Fruit fly (Drosophila melanogaster) whole organism, embryonic: ENCODE measurements around the gene dUTPase.

Source experiments
- Adf1 ChIP-seq: fragments of 200-800 bp; sonication (Bioruptor generic); IDR thresholded peaks from 2 replicates; pipeline ENCODE4 v1.3.6; 2022; ENCODE audit warnings: missing biosample characterization, missing genetic modification characterization
- Antp ChIP-seq: fragments of 200-800 bp; sonication (Bioruptor generic); optimal IDR thresholded peaks from 3 replicates; lab custom pipeline; 2016; ENCODE audit warnings: missing biosample characterization, missing genetic modification characterization
- Atf3 ChIP-seq: fragments of 200-800 bp; sonication (Bioruptor generic); optimal IDR thresholded peaks from 3 replicates; lab custom pipeline; 2016; ENCODE audit warnings: missing biosample characterization, missing genetic modification characterization
- Atf6 ChIP-seq: fragments of 200-800 bp; sonication (Bioruptor generic); IDR thresholded peaks from 2 replicates; pipeline ENCODE4 v1.3.6; 2022; ENCODE audit warnings: missing biosample characterization, missing genetic modification characterization
- CG10274 ChIP-seq: fragments of 200-800 bp; sonication (Bioruptor generic); optimal IDR thresholded peaks from 3 replicates; lab custom pipeline; 2017; ENCODE audit warnings: missing biosample characterization, mild to moderate bottlenecking, missing genetic modification characterization
- CG11696 ChIP-seq: fragments of 200-800 bp; sonication (Bioruptor generic); IDR thresholded peaks from 2 replicates; pipeline ENCODE4 v1.3.6; 2022; ENCODE audit warnings: missing biosample characterization, missing genetic modification characterization
- CG1233 ChIP-seq: fragments of 200-800 bp; sonication (Bioruptor generic); optimal IDR thresholded peaks from 4 replicates; lab custom pipeline; 2018; ENCODE audit warnings: missing biosample characterization, mild to moderate bottlenecking, missing genetic modification characterization
- CG14710 ChIP-seq: fragments of 200-800 bp; sonication (Bioruptor generic); optimal IDR thresholded peaks from 3 replicates; lab custom pipeline; 2019; ENCODE audit warnings: missing biosample characterization, mild to moderate bottlenecking, missing genetic modification characterization, moderate library complexity
- CG15073 ChIP-seq: fragments of 200-800 bp; sonication (Bioruptor generic); optimal IDR thresholded peaks from 2 replicates; lab custom pipeline; 2016; ENCODE audit warnings: missing biosample characterization, missing genetic modification characterization
- CG1647 ChIP-seq: fragments of 200-800 bp; sonication (Bioruptor generic); optimal IDR thresholded peaks from 3 replicates; lab custom pipeline; 2016; ENCODE audit warnings: missing biosample characterization, missing genetic modification characterization
- CG17361 ChIP-seq: fragments of 200-800 bp; sonication (Bioruptor generic); IDR thresholded peaks from 3 replicates; pipeline ENCODE4 v1.3.6; 2022; ENCODE audit warnings: missing biosample characterization, missing genetic modification characterization
- CG30431 ChIP-seq: fragments of 200-800 bp; sonication (Bioruptor generic); optimal IDR thresholded peaks from 2 replicates; lab custom pipeline; 2017; ENCODE audit warnings: missing biosample characterization, missing genetic modification characterization
- CG4424 ChIP-seq: fragments of 200-800 bp; sonication (Bioruptor generic); optimal IDR thresholded peaks from 3 replicates; lab custom pipeline; 2016; ENCODE audit warnings: missing biosample characterization, missing genetic modification characterization
- CG4730 ChIP-seq: fragments of 200-800 bp; sonication (Bioruptor generic); IDR thresholded peaks from 2 replicates; pipeline ENCODE4 v1.3.6; 2022; ENCODE audit warnings: missing biosample characterization, missing genetic modification characterization
- CG5245 ChIP-seq: fragments of 200-800 bp; sonication (Bioruptor generic); optimal IDR thresholded peaks from 3 replicates; lab custom pipeline; 2016; ENCODE audit warnings: missing biosample characterization, missing genetic modification characterization
- CG7963 ChIP-seq: fragments of 200-800 bp; sonication (Bioruptor generic); IDR thresholded peaks from 3 replicates; pipeline ENCODE4 v1.3.6; 2022; ENCODE audit warnings: missing biosample characterization, missing genetic modification characterization; ENCODE audit not compliant: partially characterized antibody
- CG9727 ChIP-seq: fragments of 200-800 bp; sonication (Bioruptor generic); optimal IDR thresholded peaks from 3 replicates; lab custom pipeline; 2017; ENCODE audit warnings: missing biosample characterization, mild to moderate bottlenecking, missing genetic modification characterization
- Chrac-16 ChIP-seq: fragments of 200-800 bp; sonication (Bioruptor generic); optimal IDR thresholded peaks from 3 replicates; lab custom pipeline; 2016; ENCODE audit warnings: missing biosample characterization, missing genetic modification characterization
- CoRest ChIP-seq: fragments of 200-800 bp; sonication (Bioruptor generic); optimal IDR thresholded peaks from 3 replicates; lab custom pipeline; 2018; ENCODE audit warnings: missing biosample characterization, mild to moderate bottlenecking, missing genetic modification characterization, moderate library complexity
- Dref ChIP-seq: fragments of 200-800 bp; sonication (Bioruptor generic); IDR thresholded peaks from 2 replicates; pipeline ENCODE4 v1.3.6; 2022; ENCODE audit warnings: missing biosample characterization, missing genetic modification characterization
- Eip74EF ChIP-seq, 2 experiments: fragments of 200-800 bp in 1 of 2; fragments of >200 bp in 1 of 2; sonication (Bioruptor generic) in 1 of 2; optimal IDR thresholded peaks; 2 replicates each; lab custom pipeline; 2017 to 2019; ENCODE audit warnings: missing biosample characterization in 2 of 2, missing genetic modification characterization in 2 of 2, mild to moderate bottlenecking in 1 of 2, moderate library complexity in 1 of 2
- Ets97D ChIP-seq: fragments of 200-800 bp; sonication (Bioruptor generic); optimal IDR thresholded peaks from 3 replicates; lab custom pipeline; 2016; ENCODE audit warnings: missing biosample characterization, missing genetic modification characterization
- HmgZ ChIP-seq: fragments of 200-800 bp; sonication (Bioruptor generic); optimal IDR thresholded peaks from 2 replicates; lab custom pipeline; 2018; ENCODE audit warnings: missing biosample characterization, mild to moderate bottlenecking, missing genetic modification characterization
- Hmr ChIP-seq: fragments of 200-800 bp; sonication (Bioruptor generic); optimal IDR thresholded peaks from 3 replicates; lab custom pipeline; 2017; ENCODE audit warnings: mild to moderate bottlenecking, missing biosample characterization, missing genetic modification reagents, missing genetic modification characterization
- Hr51 ChIP-seq, 2 experiments: fragments of 200-800 bp; sonication (Bioruptor generic); optimal IDR thresholded peaks; 2 replicates in 1 of 2; 3 replicates in 1 of 2; lab custom pipeline; 2016 to 2018; ENCODE audit warnings: missing biosample characterization in 2 of 2, missing genetic modification characterization in 2 of 2, mild to moderate bottlenecking in 1 of 2, moderate library complexity in 1 of 2
- Mes4 ChIP-seq: fragments of 200-800 bp; sonication (Bioruptor generic); optimal IDR thresholded peaks from 2 replicates; lab custom pipeline; 2016; ENCODE audit warnings: missing biosample characterization, missing genetic modification characterization
- Optix ChIP-seq: fragments of 200-800 bp; sonication (Bioruptor generic); IDR thresholded peaks from 3 replicates; pipeline ENCODE4 v1.3.6; 2022; ENCODE audit warnings: missing biosample characterization, missing genetic modification characterization
- Rx ChIP-seq: fragments of 200-800 bp; sonication (Bioruptor generic); IDR thresholded peaks from 2 replicates; pipeline ENCODE4 v1.3.6; 2022; ENCODE audit warnings: missing biosample characterization, missing genetic modification characterization
- Sry-δ ChIP-seq: fragments of 200-800 bp; sonication (Bioruptor generic); optimal IDR thresholded peaks from 2 replicates; lab custom pipeline; 2016; ENCODE audit warnings: missing biosample characterization, missing genetic modification characterization
- bowl ChIP-seq: fragments of 200-800 bp; sonication (Bioruptor generic); IDR thresholded peaks from 2 replicates; pipeline ENCODE4 v1.3.6; 2022; ENCODE audit warnings: missing biosample characterization, missing genetic modification characterization
- btn ChIP-seq: fragments of 200-800 bp; sonication (Bioruptor generic); optimal IDR thresholded peaks from 2 replicates; lab custom pipeline; 2016; ENCODE audit warnings: missing biosample characterization, missing genetic modification characterization
- chif ChIP-seq, 2 experiments: fragments of 200-800 bp; sonication (Bioruptor generic); optimal IDR thresholded peaks; 3 replicates each; lab custom pipeline; 2016; ENCODE audit warnings: missing biosample characterization in 2 of 2, missing genetic modification characterization in 2 of 2
- dan ChIP-seq: fragments of 200-800 bp; sonication (Bioruptor generic); IDR thresholded peaks from 2 replicates; pipeline ENCODE4 v1.3.6; 2022; ENCODE audit warnings: missing biosample characterization, missing genetic modification characterization
- dati ChIP-seq: fragments of 200-800 bp; sonication (Bioruptor generic); IDR thresholded peaks from 2 replicates; pipeline ENCODE4 v1.3.6; 2022; ENCODE audit warnings: missing biosample characterization, missing genetic modification characterization
- dm ChIP-seq: fragments of 200-800 bp; sonication (Bioruptor generic); optimal IDR thresholded peaks from 3 replicates; lab custom pipeline; 2016; ENCODE audit warnings: missing biosample characterization, missing genetic modification characterization
- fd64A ChIP-seq: fragments of 200-800 bp; sonication (Bioruptor generic); optimal IDR thresholded peaks from 3 replicates; lab custom pipeline; 2018; ENCODE audit warnings: missing biosample characterization, mild to moderate bottlenecking, missing genetic modification characterization
- gce ChIP-seq: fragments of 200-800 bp; sonication (Bioruptor generic); IDR thresholded peaks from 3 replicates; pipeline ENCODE4 v1.3.6; 2022; ENCODE audit warnings: missing biosample characterization, missing genetic modification characterization
- gem ChIP-seq: fragments of 200-800 bp; sonication (Bioruptor generic); optimal IDR thresholded peaks from 2 replicates; lab custom pipeline; 2019; ENCODE audit warnings: missing biosample characterization, mild to moderate bottlenecking, missing genetic modification characterization, moderate library complexity
- grn ChIP-seq: fragments of 200-800 bp; sonication (Bioruptor generic); optimal IDR thresholded peaks from 3 replicates; lab custom pipeline; 2017; ENCODE audit warnings: missing biosample characterization, missing genetic modification characterization
- mam ChIP-seq: fragments of 200-800 bp; sonication (Bioruptor generic); optimal IDR thresholded peaks from 3 replicates; lab custom pipeline; 2016; ENCODE audit warnings: missing biosample characterization, missing genetic modification characterization
- pb ChIP-seq: fragments of 200-800 bp; sonication (Bioruptor generic); optimal IDR thresholded peaks from 3 replicates; lab custom pipeline; 2016; ENCODE audit warnings: missing biosample characterization, missing genetic modification characterization
- pfk ChIP-seq: fragments of 200-800 bp; sonication (Bioruptor generic); optimal IDR thresholded peaks from 2 replicates; lab custom pipeline; 2018; ENCODE audit warnings: missing biosample characterization, mild to moderate bottlenecking, missing genetic modification characterization, moderate library complexity
- salm ChIP-seq: fragments of 200-800 bp; sonication (Bioruptor generic); optimal IDR thresholded peaks from 2 replicates; lab custom pipeline; 2018; ENCODE audit warnings: missing biosample characterization, mild to moderate bottlenecking, missing genetic modification characterization
- sc ChIP-seq, 3 experiments: fragments of >200 bp in 2 of 3; fragments of 200-800 bp in 1 of 3; sonication (Bioruptor generic) in 1 of 3; optimal IDR thresholded peaks; 2 replicates in 2 of 3; 3 replicates in 1 of 3; lab custom pipeline; 2017; ENCODE audit warnings: mild to moderate bottlenecking in 1 of 3, missing biosample characterization in 1 of 3, missing genetic modification characterization in 1 of 3, missing genetic modification reagents in 1 of 3
- shn ChIP-seq: fragments of 200-800 bp; sonication (Bioruptor generic); optimal IDR thresholded peaks from 3 replicates; lab custom pipeline; 2016; ENCODE audit warnings: missing biosample characterization, missing genetic modification characterization
- sqz ChIP-seq: fragments of 200-800 bp; sonication (Bioruptor generic); optimal IDR thresholded peaks from 3 replicates; lab custom pipeline; 2018; ENCODE audit warnings: missing biosample characterization, mild to moderate bottlenecking, missing genetic modification characterization
- tll ChIP-seq, 2 experiments: fragments of 200-800 bp in 1 of 2; fragments of >200 bp in 1 of 2; sonication (Bioruptor generic) in 1 of 2; optimal IDR thresholded peaks; 2 replicates each; lab custom pipeline; 2017 to 2019; ENCODE audit warnings: missing biosample characterization in 2 of 2, missing genetic modification characterization in 2 of 2, mild to moderate bottlenecking in 1 of 2, moderate library complexity in 1 of 2
- ttk ChIP-seq: fragments of 200-800 bp; sonication (Bioruptor generic); IDR thresholded peaks from 2 replicates; pipeline ENCODE4 v2.1.2; 2022; ENCODE audit warnings: missing biosample characterization, missing genetic modification characterization
- twi ChIP-seq: fragments of 200-800 bp; optimal IDR thresholded peaks from 2 replicates; lab custom pipeline; 2019; ENCODE audit warnings: missing biosample characterization, mild to moderate bottlenecking, missing genetic modification characterization, moderate library complexity
- wek ChIP-seq: fragments of 200-800 bp; sonication (Bioruptor generic); optimal IDR thresholded peaks from 3 replicates; lab custom pipeline; 2018; ENCODE audit warnings: missing biosample characterization, mild to moderate bottlenecking, missing genetic modification characterization, moderate library complexity
- z ChIP-seq: fragments of 200-800 bp; sonication (Bioruptor generic); IDR thresholded peaks from 3 replicates; pipeline ENCODE4 v1.3.6; 2022; ENCODE audit warnings: missing biosample characterization, missing genetic modification characterization

dUTPase gene

dm6 chr2L:10986138-10986537 is 25.0 kb upstream of the dUTPase start (continued):
- TF ChIP-seq Hmr: no peak
- 0 out of 2 replicates have a peak, but pooled peaks have one; percentile 9 for TF ChIP-seq bowl (GFP tag; lab: Robert Waterston, UW)
- no peak for TF ChIP-seq dm (GFP tag; lab: Kevin White, UChicago)
- TF ChIP-seq CG17361 (GFP tag; lab: Robert Waterston, UW): peak; percentile 59; the same call in 2 of the 3 replicates
- TF ChIP-seq CG14710 (tag; lab: Kevin White, UChicago): peak; percentile 47
- no peak for TF ChIP-seq Eip74EF (GFP tag; optimal IDR thresholded peaks at IDR 0.05; lab: Kevin White, UChicago)
- TF ChIP-seq pb (GFP tag; lab: Kevin White, UChicago): no peak
- TF ChIP-seq gce (GFP tag; lab: Robert Waterston, UW): no peak; the same call in 2 of the 3 replicates
- no peak for TF ChIP-seq mam (GFP tag; lab: Kevin White, UChicago)
- peak; percentile 16 for TF ChIP-seq Ets97D (GFP tag; lab: Kevin White, UChicago)
- TF ChIP-seq Rx (GFP tag; lab: Robert Waterston, UW): no peak
- TF ChIP-seq CG30431 (GFP tag; lab: Kevin White, UChicago): no peak
- no peak for TF ChIP-seq Atf3 (GFP tag; lab: Kevin White, UChicago)
- TF ChIP-seq sqz (GFP tag; lab: Kevin White, UChicago): peak; percentile 76
- no peak for TF ChIP-seq dan (GFP tag; lab: Robert Waterston, UW)
- TF ChIP-seq salm (tag; lab: Kevin White, UChicago): no peak
- TF ChIP-seq Adf1 (GFP tag; lab: Robert Waterston, UW): no peak
- TF ChIP-seq fd64A (GFP tag; lab: Kevin White, UChicago): no peak
- no peak for TF ChIP-seq Hr51 (GFP tag; optimal IDR thresholded peaks at IDR 0.05; lab: Kevin White, UChicago)
- peak; percentile 21 for TF ChIP-seq CG4424 (GFP tag; lab: Kevin White, UChicago)
- no peak for TF ChIP-seq Optix (GFP tag; lab: Robert Waterston, UW)
- TF ChIP-seq Mes4: no peak
- no peak for TF ChIP-seq sc (optimal IDR thresholded peaks at IDR 0.05; lab: Kevin White, UChicago)
- no peak for TF ChIP-seq sc (GFP tag; optimal IDR thresholded peaks at IDR 0.05; lab: Kevin White, UChicago)
- no peak for TF ChIP-seq pfk (GFP tag; lab: Kevin White, UChicago)
- TF ChIP-seq Atf6 (GFP tag; lab: Robert Waterston, UW): peak; percentile 26; the same call in 1 of the 2 replicates
- TF ChIP-seq CG4730 (GFP tag; lab: Robert Waterston, UW): 0 out of 2 replicates have a peak, but pooled peaks have one; percentile 23
- TF ChIP-seq shn: no peak
- TF ChIP-seq dati (GFP tag; lab: Robert Waterston, UW): no peak
- no peak for TF ChIP-seq CoRest
- no peak for TF ChIP-seq twi
- TF ChIP-seq z (GFP tag; lab: Robert Waterston, UW): peak; percentile 93
- no peak for TF ChIP-seq Dref (GFP tag; lab: Robert Waterston, UW)
- TF ChIP-seq CG9727 (GFP tag; lab: Kevin White, UChicago): peak; percentile 46
- TF ChIP-seq Antp (GFP tag; lab: Kevin White, UChicago): no peak
- TF ChIP-seq CG1233 (GFP tag; lab: Kevin White, UChicago): peak; percentile 14
- TF ChIP-seq CG1647 (GFP tag; lab: Kevin White, UChicago): no peak
- TF ChIP-seq gem: no peak
- TF ChIP-seq Chrac-16 (GFP tag; lab: Kevin White, UChicago): no peak
- no peak for TF ChIP-seq chif (GFP tag; optimal IDR thresholded peaks at IDR 0.05; lab: Kevin White, UChicago)
- peak; percentile 68 for TF ChIP-seq CG11696 (GFP tag; lab: Robert Waterston, UW)
- TF ChIP-seq CG5245: peak; percentile 70
- TF ChIP-seq Sry-δ (GFP tag; lab: Kevin White, UChicago): no peak
- no peak for TF ChIP-seq HmgZ
- TF ChIP-seq CG10274 (GFP tag; lab: Kevin White, UChicago): no peak
- TF ChIP-seq wek (GFP tag; lab: Kevin White, UChicago): no peak
- TF ChIP-seq tll (GFP tag; optimal IDR thresholded peaks at IDR 0.05; lab: Kevin White, UChicago): no peak
- TF ChIP-seq btn (GFP tag; lab: Kevin White, UChicago): no peak
- no peak for TF ChIP-seq CG15073 (GFP tag; lab: Kevin White, UChicago)
- TF ChIP-seq ttk (GFP tag; lab: Robert Waterston, UW): no peak
- TF ChIP-seq CG7963 (GFP tag; lab: Robert Waterston, UW): no peak
- TF ChIP-seq grn (GFP tag; lab: Kevin White, UChicago): no peak
